Fruit fly (Drosophila melanogaster): ENCODE measurements around the gene CG13793.

CG13793 gene

dm6 chr2L:7685290-7685689 lies 34.0 kb downstream of the CG13793 start:
- TF ChIP-seq Hr39 (GFP tag; optimal IDR thresholded peaks at IDR 0.05) (no peak), pdm3 (GFP tag; optimal IDR thresholded peaks at IDR 0.05) (no peak), CG15336 (GFP tag; IDR thresholded peaks at IDR 0.05) (no peak), Sox14 (GFP tag; optimal IDR thresholded peaks at IDR 0.05) (no peak), vri (GFP tag; optimal IDR thresholded peaks at IDR 0.05) (peak; percentile 53), Sox102F (GFP tag; optimal IDR thresholded peaks at IDR 0.05) (no peak), acj6 (GFP tag; optimal IDR thresholded peaks at IDR 0.05) (no peak), CG9139 (GFP tag; optimal IDR thresholded peaks at IDR 0.05) (no peak), CG6163 (GFP tag; IDR thresholded peaks at IDR 0.05) (no peak), svp (GFP tag) (peak; percentile 15), CG10631 (GFP tag; optimal IDR thresholded peaks at IDR 0.05) (no peak), CG6276 (GFP tag; optimal IDR thresholded peaks at IDR 0.05) (no peak), CG11294 (GFP tag; IDR thresholded peaks at IDR 0.05) (no peak)

- peak; percentile 0 for TF ChIP-seq vri (GFP tag; optimal IDR thresholded peaks at IDR 0.05)
- TF ChIP-seq fd59A (GFP tag; optimal IDR thresholded peaks at IDR 0.05): no peak
Measured at dm6 chr2L:7680298-7680697, 39.0 kb downstream of the CG13793 start.

- no peak for TF ChIP-seq CG9139 (GFP tag; optimal IDR thresholded peaks at IDR 0.05)
- TF ChIP-seq acj6 (GFP tag; optimal IDR thresholded peaks at IDR 0.05): no peak
- no peak for TF ChIP-seq esn (GFP tag; optimal IDR thresholded peaks at IDR 0.05)
- TF ChIP-seq CG11902 (GFP tag; optimal IDR thresholded peaks at IDR 0.05): no peak
- TF ChIP-seq Eip78C (GFP tag): peak; percentile 10
- TF ChIP-seq Ets21C (GFP tag; optimal IDR thresholded peaks at IDR 0.05): no peak
- peak; percentile 92 for TF ChIP-seq vri (GFP tag; optimal IDR thresholded peaks at IDR 0.05)
- TF ChIP-seq svp (GFP tag): peak; percentile 74
- peak; percentile 50 for TF ChIP-seq Eip93F (GFP tag; optimal IDR thresholded peaks at IDR 0.05)
- no peak for TF ChIP-seq dsx (GFP tag; optimal IDR thresholded peaks at IDR 0.05; ENCODE audit: poor library complexity, severe bottlenecking)
- TF ChIP-seq Sox102F (GFP tag; optimal IDR thresholded peaks at IDR 0.05): no peak
- no peak for TF ChIP-seq fkh (GFP tag; optimal IDR thresholded peaks at IDR 0.05)
- no peak for TF ChIP-seq CG6792 (GFP tag; optimal IDR thresholded peaks at IDR 0.05)
- TF ChIP-seq Hr39 (GFP tag; optimal IDR thresholded peaks at IDR 0.05): no peak
Measured at dm6 chr2L:7678095-7678784, 41.0 kb downstream of the CG13793 start.

- no peak for TF ChIP-seq CG10631 (GFP tag; optimal IDR thresholded peaks at IDR 0.05)
- TF ChIP-seq Hr39 (GFP tag; optimal IDR thresholded peaks at IDR 0.05): no peak
- TF ChIP-seq CG6276 (GFP tag; optimal IDR thresholded peaks at IDR 0.05): no peak
- no peak for TF ChIP-seq CG34406 (GFP tag; optimal IDR thresholded peaks at IDR 0.05)
- TF ChIP-seq spab (GFP tag; optimal IDR thresholded peaks at IDR 0.05): no peak
- TF ChIP-seq CG4318 (GFP tag; optimal IDR thresholded peaks at IDR 0.05): no peak
- TF ChIP-seq vri (GFP tag; optimal IDR thresholded peaks at IDR 0.05): no peak
- no peak for TF ChIP-seq CG15336 (GFP tag; IDR thresholded peaks at IDR 0.05)
- no peak for TF ChIP-seq CG31627 (GFP tag; optimal IDR thresholded peaks at IDR 0.05)
- no peak for TF ChIP-seq CG6854 (GFP tag; optimal IDR thresholded peaks at IDR 0.05)
- no peak for TF ChIP-seq CG8119 (GFP tag; IDR thresholded peaks at IDR 0.05)
- no peak for TF ChIP-seq CG8632 (GFP tag; optimal IDR thresholded peaks at IDR 0.05)
- TF ChIP-seq Sox102F (GFP tag; optimal IDR thresholded peaks at IDR 0.05): no peak
- TF ChIP-seq fd59A (GFP tag; optimal IDR thresholded peaks at IDR 0.05): no peak
- TF ChIP-seq esn (GFP tag; optimal IDR thresholded peaks at IDR 0.05): no peak
- TF ChIP-seq Gug (GFP tag; IDR thresholded peaks at IDR 0.05): no peak
Measured at dm6 chr2L:7676982-7677381, 42.3 kb downstream of the CG13793 start.

- no peak for TF ChIP-seq eg (GFP tag; IDR thresholded peaks at IDR 0.05)
- no peak for TF ChIP-seq Ets96B (tag; optimal IDR thresholded peaks at IDR 0.05)
- TF ChIP-seq Blimp-1 (GFP tag; optimal IDR thresholded peaks at IDR 0.05): no peak
- TF ChIP-seq CG10631 (GFP tag; optimal IDR thresholded peaks at IDR 0.05): no peak
- TF ChIP-seq svp (GFP tag): peak; percentile 77
- peak; percentile 10 for TF ChIP-seq Eip78C (GFP tag)
- no peak for TF ChIP-seq Hr4 (GFP tag; optimal IDR thresholded peaks at IDR 0.05)
- peak; percentile 22 for TF ChIP-seq Eip75B (GFP tag; optimal IDR thresholded peaks at IDR 0.05)
Measured at dm6 chr2L:7675754-7676178, 43.5 kb downstream of the CG13793 start.

Measured in whole organism, prepupa.